Fruit fly (Drosophila melanogaster) whole organism, embryonic: ENCODE results near the gene Uba5.

Experiments used
- Atf-2 ChIP-seq: fragments of 200-800 bp; sonication (Bioruptor generic); optimal IDR thresholded peaks from 2 replicates; lab custom pipeline; 2016; ENCODE audit warnings: missing biosample characterization, missing genetic modification characterization
- Atf3 ChIP-seq: fragments of 200-800 bp; sonication (Bioruptor generic); optimal IDR thresholded peaks from 3 replicates; lab custom pipeline; 2016; ENCODE audit warnings: missing biosample characterization, missing genetic modification characterization
- Atf6 ChIP-seq: fragments of 200-800 bp; sonication (Bioruptor generic); IDR thresholded peaks from 2 replicates; pipeline ENCODE4 v1.3.6; 2022; ENCODE audit warnings: missing biosample characterization, missing genetic modification characterization
- CG10267 ChIP-seq: fragments of 200-800 bp; sonication (Bioruptor generic); optimal IDR thresholded peaks from 2 replicates; lab custom pipeline; 2018; ENCODE audit warnings: missing biosample characterization, mild to moderate bottlenecking, missing genetic modification characterization, moderate library complexity
- CG10654 ChIP-seq: fragments of 200-800 bp; sonication (Bioruptor generic); optimal IDR thresholded peaks from 2 replicates; lab custom pipeline; 2016; ENCODE audit warnings: missing biosample characterization, missing genetic modification characterization
- CG11085 ChIP-seq: fragments of 200-800 bp; sonication (Bioruptor generic); IDR thresholded peaks from 2 replicates; pipeline ENCODE4 v1.3.6; 2022; ENCODE audit warnings: missing biosample characterization, missing genetic modification characterization
- CG11723 ChIP-seq: fragments of 200-800 bp; sonication (Bioruptor generic); optimal IDR thresholded peaks from 2 replicates; lab custom pipeline; 2017; ENCODE audit warnings: missing biosample characterization, mild to moderate bottlenecking, missing genetic modification characterization
- CG12391 ChIP-seq: fragments of 200-800 bp; sonication (Bioruptor generic); optimal IDR thresholded peaks from 3 replicates; lab custom pipeline; 2018; ENCODE audit warnings: missing biosample characterization, mild to moderate bottlenecking, missing genetic modification characterization, moderate library complexity
- CG13123 ChIP-seq: fragments of 200-800 bp; sonication (Bioruptor generic); optimal IDR thresholded peaks from 2 replicates; lab custom pipeline; 2016; ENCODE audit warnings: missing biosample characterization, missing genetic modification characterization
- CG13424 ChIP-seq: fragments of 200-800 bp; sonication (Bioruptor generic); optimal IDR thresholded peaks from 2 replicates; lab custom pipeline; 2019; ENCODE audit warnings: missing biosample characterization, mild to moderate bottlenecking, missing genetic modification characterization, moderate library complexity
- CG13894 ChIP-seq: fragments of 200-800 bp; sonication (Bioruptor generic); optimal IDR thresholded peaks from 3 replicates; lab custom pipeline; 2018; ENCODE audit warnings: missing biosample characterization, mild to moderate bottlenecking, missing genetic modification characterization, moderate library complexity
- CG14050 ChIP-seq: fragments of 200-800 bp; sonication (Bioruptor generic); IDR thresholded peaks from 3 replicates; pipeline ENCODE4 v1.3.6; 2022; ENCODE audit warnings: missing biosample characterization, missing genetic modification characterization
- CG14441 ChIP-seq: fragments of 200-800 bp; sonication (Bioruptor generic); IDR thresholded peaks from 2 replicates; pipeline ENCODE4 v1.3.6; 2022; ENCODE audit warnings: missing biosample characterization, missing genetic modification characterization
- CG14667 ChIP-seq: fragments of 200-800 bp; sonication (Bioruptor generic); IDR thresholded peaks from 2 replicates; pipeline ENCODE4 v1.3.6; 2022; ENCODE audit warnings: missing biosample characterization, missing genetic modification characterization
- CG14710 ChIP-seq: fragments of 200-800 bp; sonication (Bioruptor generic); optimal IDR thresholded peaks from 3 replicates; lab custom pipeline; 2019; ENCODE audit warnings: missing biosample characterization, mild to moderate bottlenecking, missing genetic modification characterization, moderate library complexity
- CG2202 ChIP-seq: fragments of 200-800 bp; sonication (Bioruptor generic); optimal IDR thresholded peaks from 2 replicates; lab custom pipeline; 2018; ENCODE audit warnings: missing biosample characterization, mild to moderate bottlenecking, missing genetic modification characterization
- CG30431 ChIP-seq: fragments of 200-800 bp; sonication (Bioruptor generic); optimal IDR thresholded peaks from 2 replicates; lab custom pipeline; 2017; ENCODE audit warnings: missing biosample characterization, missing genetic modification characterization
- CG31441 ChIP-seq: fragments of 200-800 bp; sonication (Bioruptor generic); IDR thresholded peaks from 2 replicates; pipeline ENCODE4 v1.3.6; 2022; ENCODE audit warnings: missing biosample characterization, missing genetic modification characterization
- CG3407 ChIP-seq: fragments of 200-800 bp; sonication (Bioruptor generic); optimal IDR thresholded peaks from 2 replicates; lab custom pipeline; 2018; ENCODE audit warnings: missing biosample characterization, mild to moderate bottlenecking, missing genetic modification characterization
- CG4707 ChIP-seq: fragments of 200-800 bp; sonication (Bioruptor generic); optimal IDR thresholded peaks from 2 replicates; lab custom pipeline; 2018; ENCODE audit warnings: missing biosample characterization, mild to moderate bottlenecking, missing genetic modification characterization, moderate library complexity
- CG6175 ChIP-seq: fragments of 200-800 bp; sonication (Bioruptor generic); IDR thresholded peaks from 3 replicates; pipeline ENCODE4 v1.3.6; 2022; ENCODE audit warnings: missing biosample characterization, missing genetic modification characterization
- CHES-1-like ChIP-seq: fragments of 200-800 bp; sonication (Bioruptor generic); optimal IDR thresholded peaks from 2 replicates; lab custom pipeline; 2016; ENCODE audit warnings: missing biosample characterization, missing genetic modification characterization
- Chrac-16 ChIP-seq: fragments of 200-800 bp; sonication (Bioruptor generic); optimal IDR thresholded peaks from 3 replicates; lab custom pipeline; 2016; ENCODE audit warnings: missing biosample characterization, missing genetic modification characterization
- D19B ChIP-seq: fragments of 200-800 bp; sonication (Bioruptor generic); optimal IDR thresholded peaks from 2 replicates; lab custom pipeline; 2017; ENCODE audit warnings: missing biosample characterization, mild to moderate bottlenecking, missing genetic modification characterization
- Drgx ChIP-seq: fragments of 200-800 bp; sonication (Bioruptor generic); IDR thresholded peaks from 2 replicates; pipeline ENCODE4 v1.3.6; 2022; ENCODE audit warnings: missing biosample characterization, missing genetic modification characterization
- Ets97D ChIP-seq: fragments of 200-800 bp; sonication (Bioruptor generic); optimal IDR thresholded peaks from 3 replicates; lab custom pipeline; 2016; ENCODE audit warnings: missing biosample characterization, missing genetic modification characterization
- GATAe ChIP-seq: fragments of 200-800 bp; sonication (Bioruptor generic); conservative IDR thresholded peaks from 2 replicates; pipeline ENCODE4 v1.3.6; 2022; ENCODE audit warnings: missing biosample characterization, missing genetic modification characterization
- Hr3 ChIP-seq: fragments of 200-800 bp; sonication (Bioruptor generic); optimal IDR thresholded peaks from 3 replicates; lab custom pipeline; 2016; ENCODE audit warnings: missing biosample characterization, missing genetic modification characterization
- Hr39 ChIP-seq: fragments of >200 bp; optimal IDR thresholded peaks from 2 replicates; lab custom pipeline; 2017
- MBD-R2 ChIP-seq: fragments of 200-800 bp; sonication (Bioruptor generic); IDR thresholded peaks from 2 replicates; pipeline ENCODE4 v1.3.6; 2022; ENCODE audit warnings: missing biosample characterization, missing genetic modification characterization
- MESR4 ChIP-seq: fragments of 200-800 bp; sonication (Bioruptor generic); optimal IDR thresholded peaks from 2 replicates; lab custom pipeline; 2018; ENCODE audit warnings: missing biosample characterization, mild to moderate bottlenecking, missing genetic modification characterization, moderate library complexity
- Taf1 ChIP-seq: fragments of 200-800 bp; sonication (Bioruptor generic); IDR thresholded peaks from 2 replicates; pipeline ENCODE4 v1.3.6; 2022; ENCODE audit warnings: missing biosample characterization, missing genetic modification characterization
- abd-A ChIP-seq: fragments of 200-800 bp; sonication (Bioruptor generic); optimal IDR thresholded peaks from 3 replicates; lab custom pipeline; 2019; ENCODE audit warnings: missing biosample characterization, mild to moderate bottlenecking, missing genetic modification characterization, moderate library complexity
- ara ChIP-seq: fragments of 200-800 bp; sonication (Bioruptor generic); IDR thresholded peaks from 2 replicates; pipeline ENCODE4 v1.3.6; 2022; ENCODE audit warnings: missing biosample characterization, missing genetic modification characterization
- bbx ChIP-seq: fragments of 200-800 bp; sonication (Bioruptor generic); IDR thresholded peaks from 2 replicates; pipeline ENCODE4 v1.3.6; 2022; ENCODE audit warnings: missing biosample characterization, missing genetic modification characterization; ENCODE audit not compliant: partially characterized antibody
- btn ChIP-seq: fragments of 200-800 bp; sonication (Bioruptor generic); optimal IDR thresholded peaks from 2 replicates; lab custom pipeline; 2016; ENCODE audit warnings: missing biosample characterization, missing genetic modification characterization
- ci ChIP-seq: fragments of 200-800 bp; sonication (Bioruptor generic); IDR thresholded peaks from 3 replicates; pipeline ENCODE4 v1.3.6; 2022; ENCODE audit warnings: missing biosample characterization, missing genetic modification characterization
- crc ChIP-seq: fragments of 200-800 bp; sonication (Bioruptor generic); optimal IDR thresholded peaks from 2 replicates; lab custom pipeline; 2016; ENCODE audit warnings: missing biosample characterization, missing genetic modification characterization
- croc ChIP-seq: fragments of 200-800 bp; sonication (Bioruptor generic); conservative IDR thresholded peaks from 3 replicates; pipeline ENCODE4 v1.3.6; 2022; ENCODE audit warnings: missing biosample characterization, missing genetic modification characterization
- crol ChIP-seq: fragments of 200-800 bp; sonication (Bioruptor generic); IDR thresholded peaks from 2 replicates; pipeline ENCODE4 v1.3.6; 2022; ENCODE audit warnings: missing biosample characterization, missing genetic modification characterization
- kay ChIP-seq: fragments of 200-800 bp; sonication (Bioruptor generic); optimal IDR thresholded peaks from 2 replicates; lab custom pipeline; 2016; ENCODE audit warnings: missing biosample characterization, missing genetic modification characterization
- lov ChIP-seq, 2 experiments: fragments of 200-800 bp in 1 of 2; fragments of >200 bp in 1 of 2; sonication (Bioruptor generic) in 1 of 2; IDR thresholded peaks in 1 of 2; optimal IDR thresholded peaks in 1 of 2; 2 replicates in 1 of 2; 3 replicates in 1 of 2; pipeline versions ENCODE4 v1.3.6 to Lab custom; 2017 to 2022; ENCODE audit warnings: missing biosample characterization in 1 of 2, missing genetic modification characterization in 1 of 2
- nau ChIP-seq: fragments of 200-800 bp; sonication (Bioruptor generic); optimal IDR thresholded peaks from 3 replicates; lab custom pipeline; 2017; ENCODE audit warnings: missing biosample characterization, mild to moderate bottlenecking, missing genetic modification characterization, missing genetic modification reagents
- prd ChIP-seq, 3 experiments: fragments of >200 bp in 2 of 3; fragments of 200-800 bp in 1 of 3; sonication (Bioruptor generic) in 1 of 3; optimal IDR thresholded peaks in 2 of 3; IDR thresholded peaks in 1 of 3; 2 replicates in 2 of 3; 3 replicates in 1 of 3; pipeline versions ENCODE4 v1.3.6 to Lab custom; 2017 to 2022; ENCODE audit warnings: missing biosample characterization in 1 of 3, missing genetic modification characterization in 1 of 3
- rib ChIP-seq: fragments of 200-800 bp; sonication (Bioruptor generic); IDR thresholded peaks from 2 replicates; pipeline ENCODE4 v1.3.6; 2022; ENCODE audit warnings: missing biosample characterization, missing genetic modification characterization
- sc ChIP-seq, 3 experiments: fragments of >200 bp in 2 of 3; fragments of 200-800 bp in 1 of 3; sonication (Bioruptor generic) in 1 of 3; optimal IDR thresholded peaks; 2 replicates in 2 of 3; 3 replicates in 1 of 3; lab custom pipeline; 2017; ENCODE audit warnings: mild to moderate bottlenecking in 1 of 3, missing biosample characterization in 1 of 3, missing genetic modification characterization in 1 of 3, missing genetic modification reagents in 1 of 3
- sim ChIP-seq: fragments of 200-800 bp; sonication (Bioruptor generic); IDR thresholded peaks from 2 replicates; pipeline ENCODE4 v1.3.6; 2022; ENCODE audit warnings: missing biosample characterization, missing genetic modification characterization
- sr ChIP-seq: fragments of 200-800 bp; sonication (Bioruptor generic); IDR thresholded peaks from 3 replicates; pipeline ENCODE4 v1.3.6; 2022; ENCODE audit warnings: missing biosample characterization, missing genetic modification characterization
- twi ChIP-seq: fragments of 200-800 bp; optimal IDR thresholded peaks from 2 replicates; lab custom pipeline; 2019; ENCODE audit warnings: missing biosample characterization, mild to moderate bottlenecking, missing genetic modification characterization, moderate library complexity
- vvl ChIP-seq: fragments of 200-800 bp; sonication (Bioruptor generic); IDR thresholded peaks from 2 replicates; pipeline ENCODE4 v1.3.6; 2022; ENCODE audit warnings: missing biosample characterization, missing genetic modification characterization

Gene Uba5

DNA sequence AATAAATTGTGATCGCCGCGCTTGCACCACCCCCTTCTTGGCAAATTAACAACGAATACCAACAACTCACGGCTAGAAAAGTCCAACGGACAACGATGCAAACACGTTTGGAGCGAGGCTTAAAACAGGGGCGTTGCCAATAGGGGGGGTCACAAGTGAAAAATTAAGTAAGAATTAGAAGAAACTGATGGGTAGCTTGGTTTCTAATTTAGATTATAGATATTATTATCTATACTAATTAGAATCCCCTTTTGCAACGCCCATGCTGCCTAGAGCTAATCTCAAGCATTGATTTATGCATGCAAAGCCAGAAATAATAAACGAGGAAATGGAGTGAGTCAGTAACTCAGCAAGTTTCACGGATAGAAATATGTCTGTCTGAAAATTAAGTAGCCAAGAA, 35.1 kb downstream of the Uba5 start (continued):
- TF ChIP-seq Chrac-16 (GFP tag; lab: Kevin White, UChicago), result peak; percentile 34
- peak; percentile 67; the same call in 1 of the 3 replicates for TF ChIP-seq CG6175 (GFP tag; lab: Robert Waterston, UW)
- TF ChIP-seq Atf3, result no peak
- TF ChIP-seq vvl, result peak; percentile 92
- TF ChIP-seq nau, result peak; percentile 56
- TF ChIP-seq lov (optimal IDR thresholded peaks at IDR 0.05; lab: Kevin White, UChicago), result no peak
- TF ChIP-seq lov (GFP tag; IDR thresholded peaks at IDR 0.05; lab: Robert Waterston, UW), result peak; percentile 75; the same call in 1 of the 3 replicates
- TF ChIP-seq CG13123 (GFP tag; lab: Kevin White, UChicago), result peak; percentile 5
- 0 out of 3 replicates have a peak, but pooled peaks have one; percentile 19 for TF ChIP-seq sr (GFP tag; lab: Robert Waterston, UW)
- TF ChIP-seq croc (GFP tag; lab: Robert Waterston, UW), result peak; percentile 35; the same call in 1 of the 3 replicates
- TF ChIP-seq btn (GFP tag; lab: Kevin White, UChicago), result no peak
- no peak for TF ChIP-seq bbx (GFP tag; lab: Robert Waterston, UW)
- peak; percentile 17 for TF ChIP-seq CG11723 (GFP tag; lab: Kevin White, UChicago)
- TF ChIP-seq CG30431 (GFP tag; lab: Kevin White, UChicago), result peak; percentile 58
- no peak for TF ChIP-seq CG3407 (GFP tag; lab: Kevin White, UChicago)
- TF ChIP-seq rib (GFP tag; lab: Robert Waterston, UW), result peak; percentile 86
- TF ChIP-seq CG13894 (tag; lab: Kevin White, UChicago), result peak; percentile 32
- peak; percentile 58 for TF ChIP-seq Hr3
- no peak for TF ChIP-seq CHES-1-like (GFP tag; lab: Kevin White, UChicago)
- peak; percentile 69; the same call in 1 of the 2 replicates for TF ChIP-seq CG14667 (GFP tag; lab: Robert Waterston, UW)
- TF ChIP-seq D19B (GFP tag; lab: Kevin White, UChicago), result peak; percentile 49
- peak; percentile 84 for TF ChIP-seq Taf1
- no peak for TF ChIP-seq prd (optimal IDR thresholded peaks at IDR 0.05; lab: Kevin White, UChicago)
- TF ChIP-seq prd (GFP tag; IDR thresholded peaks at IDR 0.05; lab: Robert Waterston, UW), result peak; percentile 86
- TF ChIP-seq CG2202 (tag; lab: Kevin White, UChicago), result no peak
- peak; percentile 88 for TF ChIP-seq ci (GFP tag; lab: Robert Waterston, UW)
- peak; percentile 70 for TF ChIP-seq CG11085 (GFP tag; lab: Robert Waterston, UW)
- peak; percentile 50; the same call in 1 of the 2 replicates for TF ChIP-seq MBD-R2 (GFP tag; lab: Robert Waterston, UW)
- peak; percentile 19 for TF ChIP-seq CG14710
- peak; percentile 35 for TF ChIP-seq kay (GFP tag; lab: Kevin White, UChicago)
- peak; percentile 78 for TF ChIP-seq CG13424 (tag; lab: Kevin White, UChicago)
- TF ChIP-seq CG4707, result peak; percentile 6
- peak; percentile 89 for TF ChIP-seq CG14441 (GFP tag; lab: Robert Waterston, UW)
- TF ChIP-seq sim (GFP tag; lab: Robert Waterston, UW), result 0 out of 2 replicates have a peak, but pooled peaks have one; percentile 45
- no peak for TF ChIP-seq MESR4 (GFP tag; lab: Kevin White, UChicago)
- TF ChIP-seq CG10267 (tag; lab: Kevin White, UChicago), result peak; percentile 45
- TF ChIP-seq CG31441 (GFP tag; lab: Robert Waterston, UW), result peak; percentile 70
- peak; percentile 8 for TF ChIP-seq twi (tag; lab: Kevin White, UChicago)
- no peak for TF ChIP-seq sc (optimal IDR thresholded peaks at IDR 0.05; lab: Kevin White, UChicago)
- TF ChIP-seq sc (GFP tag; optimal IDR thresholded peaks at IDR 0.05; lab: Kevin White, UChicago), result peak; percentile 7
- no peak for TF ChIP-seq Hr39
- peak; percentile 86 for TF ChIP-seq Atf6 (GFP tag; lab: Robert Waterston, UW)
- TF ChIP-seq abd-A, result no peak
- no peak for TF ChIP-seq Atf-2 (GFP tag; lab: Kevin White, UChicago)
- TF ChIP-seq crol (GFP tag; lab: Robert Waterston, UW), result 0 out of 2 replicates have a peak, but pooled peaks have one; percentile 26
- TF ChIP-seq CG10654 (GFP tag; lab: Kevin White, UChicago), result peak; percentile 36
- TF ChIP-seq Ets97D (GFP tag; lab: Kevin White, UChicago), result peak; percentile 13
- TF ChIP-seq Drgx (GFP tag; lab: Robert Waterston, UW), result peak; percentile 95
- TF ChIP-seq ara (GFP tag; lab: Robert Waterston, UW), result peak; percentile 80
- TF ChIP-seq crc, result no peak
- peak; percentile 72 for TF ChIP-seq CG14050
- TF ChIP-seq CG12391, result peak; percentile 66
- TF ChIP-seq GATAe, result no peak
